Worm (Caenorhabditis elegans) whole organism, late embryonic: ENCODE measurements around the gene srh-119.

Experiments
- C38D4.7 ChIP-seq: fragments of 200-800 bp; sonication (Bioruptor generic); optimal IDR thresholded peaks from 2 replicates; lab custom pipeline; 2018; ENCODE audit warnings: mild to moderate bottlenecking, missing genetic modification characterization, moderate library complexity, missing compliant biosample characterization
- F13H6.1 ChIP-seq: sonication (generic microtip); optimal IDR thresholded peaks from 2 replicates; lab custom pipeline; 2016; ENCODE audit warnings: missing genetic modification characterization, missing compliant biosample characterization
- K09A11.1 ChIP-seq: sonication (generic microtip); optimal IDR thresholded peaks from 2 replicates; lab custom pipeline; 2017; ENCODE audit warnings: antibody characterized with exemption, mild to moderate bottlenecking, missing genetic modification characterization, missing compliant biosample characterization; ENCODE audit not compliant: insufficient read depth
- Y22D7AL.16 ChIP-seq: sonication (generic microtip); optimal IDR thresholded peaks from 2 replicates; lab custom pipeline; 2016; ENCODE audit warnings: missing genetic modification characterization, missing compliant biosample characterization
- ahr-1 ChIP-seq: sonication (generic microtip); optimal IDR thresholded peaks from 2 replicates; lab custom pipeline; 2016; ENCODE audit warnings: missing genetic modification characterization, missing compliant biosample characterization
- ceh-14 ChIP-seq: sonication (generic microtip); optimal IDR thresholded peaks from 2 replicates; lab custom pipeline; 2016; ENCODE audit warnings: missing genotype, missing genetic modification characterization, missing compliant biosample characterization
- ceh-18 ChIP-seq: sonication (generic microtip); optimal IDR thresholded peaks from 2 replicates; lab custom pipeline; 2016; ENCODE audit warnings: missing genetic modification characterization, missing compliant biosample characterization
- ceh-19 ChIP-seq: fragments of 200-800 bp; sonication (Bioruptor generic); optimal IDR thresholded peaks from 2 replicates; lab custom pipeline; 2018; ENCODE audit warnings: mild to moderate bottlenecking, missing genetic modification characterization, missing compliant biosample characterization
- ceh-22 ChIP-seq: sonication (generic microtip); optimal IDR thresholded peaks from 2 replicates; lab custom pipeline; 2017; ENCODE audit warnings: missing biosample characterization, missing genetic modification characterization
- ceh-24 ChIP-seq: sonication (generic microtip); optimal IDR thresholded peaks from 2 replicates; lab custom pipeline; 2016; ENCODE audit warnings: mild to moderate bottlenecking, missing genetic modification characterization, missing compliant biosample characterization
- ceh-45 ChIP-seq: fragments of 200-800 bp; sonication (Bioruptor generic); IDR thresholded peaks from 2 replicates; pipeline ENCODE4 v1.3.6; 2022; ENCODE audit warnings: missing genetic modification reagents, missing genetic modification characterization, missing compliant biosample characterization
- ceh-48 ChIP-seq: sonication (generic microtip); optimal IDR thresholded peaks from 2 replicates; lab custom pipeline; 2016; ENCODE audit warnings: missing genetic modification characterization, inconsistent platforms, missing compliant biosample characterization
- ceh-9 ChIP-seq: sonication (generic microtip); optimal IDR thresholded peaks from 2 replicates; lab custom pipeline; 2016; ENCODE audit warnings: mild to moderate bottlenecking, missing genetic modification characterization, inconsistent platforms, missing compliant biosample characterization
- dmd-4 ChIP-seq: sonication (generic microtip); optimal IDR thresholded peaks from 2 replicates; lab custom pipeline; 2016; ENCODE audit warnings: borderline replicate concordance, missing genetic modification characterization, missing compliant biosample characterization
- dve-1 ChIP-seq: sonication (generic microtip); optimal IDR thresholded peaks from 2 replicates; lab custom pipeline; 2017; ENCODE audit warnings: antibody characterized with exemption, mild to moderate bottlenecking, missing genetic modification characterization, missing compliant biosample characterization
- elt-2 ChIP-seq: sonication (generic microtip); optimal IDR thresholded peaks from 2 replicates; lab custom pipeline; 2016; ENCODE audit warnings: missing genetic modification reagents, missing genetic modification characterization, missing compliant biosample characterization
- elt-4 ChIP-seq: sonication (generic microtip); optimal IDR thresholded peaks from 2 replicates; lab custom pipeline; 2016; ENCODE audit warnings: missing genetic modification characterization, missing compliant biosample characterization
- gmeb-2 ChIP-seq: sonication (generic microtip); optimal IDR thresholded peaks from 2 replicates; lab custom pipeline; 2016; ENCODE audit warnings: missing genetic modification characterization, inconsistent platforms, missing compliant biosample characterization
- hlh-13 ChIP-seq: fragments of 200-800 bp; sonication (Bioruptor generic); optimal IDR thresholded peaks from 2 replicates; lab custom pipeline; 2018; ENCODE audit warnings: mild to moderate bottlenecking, missing genetic modification characterization, missing compliant biosample characterization
- hlh-6 ChIP-seq: sonication (generic microtip); optimal IDR thresholded peaks from 2 replicates; lab custom pipeline; 2016; ENCODE audit warnings: missing genotype, missing genetic modification characterization, missing compliant biosample characterization
- lim-6 ChIP-seq: sonication (generic microtip); optimal IDR thresholded peaks from 2 replicates; lab custom pipeline; 2016; ENCODE audit warnings: missing genetic modification characterization, missing compliant biosample characterization
- lin-11 ChIP-seq: fragments of 200-800 bp; sonication (Bioruptor generic); optimal IDR thresholded peaks from 2 replicates; lab custom pipeline; 2018; ENCODE audit warnings: mild to moderate bottlenecking, missing genetic modification characterization, missing compliant biosample characterization
- madf-2 ChIP-seq: sonication (generic microtip); optimal IDR thresholded peaks from 2 replicates; lab custom pipeline; 2017; ENCODE audit warnings: missing genetic modification characterization, missing compliant biosample characterization
- nfya-1 ChIP-seq: sonication (generic microtip); optimal IDR thresholded peaks from 2 replicates; lab custom pipeline; 2017; ENCODE audit warnings: missing genetic modification characterization, mild to moderate bottlenecking, missing compliant biosample characterization, antibody characterized with exemption, moderate library complexity
- nhr-232 ChIP-seq: sonication (generic microtip); optimal IDR thresholded peaks from 2 replicates; lab custom pipeline; 2016; ENCODE audit warnings: missing genetic modification characterization, missing compliant biosample characterization
- pag-3 ChIP-seq: sonication (generic microtip); optimal IDR thresholded peaks from 2 replicates; lab custom pipeline; 2016; ENCODE audit warnings: missing compliant biosample characterization, missing genetic modification characterization, borderline replicate concordance
- pha-2 ChIP-seq: sonication (generic microtip); optimal IDR thresholded peaks from 2 replicates; lab custom pipeline; 2017; ENCODE audit warnings: mild to moderate bottlenecking, missing genetic modification characterization, missing compliant biosample characterization
- pros-1 ChIP-seq: fragments of 150-350 bp; optimal IDR thresholded peaks from 2 replicates; lab custom pipeline; 2014; ENCODE audit warnings: missing biosample characterization, missing genetic modification reagents, missing genetic modification characterization
- sdc-2 ChIP-seq: sonication (generic microtip); optimal IDR thresholded peaks from 2 replicates; lab custom pipeline; 2016; ENCODE audit warnings: missing genotype, missing genetic modification characterization, missing compliant biosample characterization
- sox-4 ChIP-seq: sonication (generic microtip); optimal IDR thresholded peaks from 2 replicates; lab custom pipeline; 2017; ENCODE audit warnings: mild to moderate bottlenecking, missing genetic modification characterization, inconsistent platforms, missing compliant biosample characterization
- syd-9 ChIP-seq: sonication (generic microtip); optimal IDR thresholded peaks from 2 replicates; lab custom pipeline; 2016; ENCODE audit warnings: mild to moderate bottlenecking, missing genetic modification characterization, moderate library complexity, missing compliant biosample characterization
- tbx-7 ChIP-seq: sonication (generic microtip); optimal IDR thresholded peaks from 2 replicates; lab custom pipeline; 2016; ENCODE audit warnings: missing genotype, missing genetic modification characterization, missing compliant biosample characterization
- ttx-3 ChIP-seq: sonication (generic microtip); optimal IDR thresholded peaks from 2 replicates; lab custom pipeline; 2016; ENCODE audit warnings: missing genetic modification reagents, missing genetic modification characterization, missing compliant biosample characterization
- zip-5 ChIP-seq: sonication (generic microtip); optimal IDR thresholded peaks from 2 replicates; lab custom pipeline; 2016; ENCODE audit warnings: missing genetic modification characterization, missing compliant biosample characterization
- ztf-16 ChIP-seq: sonication (generic microtip); optimal IDR thresholded peaks from 2 replicates; lab custom pipeline; 2017; ENCODE audit warnings: missing genetic modification characterization, missing compliant biosample characterization

srh-119 gene

ce11 chrV:17014050-17014449 is 41.8 kb downstream of the srh-119 start, which contains the start of gene clc-13:
TSS of gene clc-13 (plus strand) at chrV:17014408.
- TF ChIP-seq elt-2 (tag; lab: Kevin White, UChicago): peak; percentile 89
- no peak for TF ChIP-seq zip-5 (tag; lab: Kevin White, UChicago)

- TF ChIP-seq dve-1 (no peak), F13H6.1 (tag; lab: Kevin White, UChicago) (no peak), tbx-7 (no peak), ceh-45 (no peak), ceh-48 (tag; lab: Kevin White, UChicago) (no peak), nhr-232 (tag; lab: Kevin White, UChicago) (no peak), madf-2 (no peak), pag-3 (tag; lab: Kevin White, UChicago) (no peak), ttx-3 (tag; lab: Kevin White, UChicago) (no peak), pros-1 (tag; lab: Kevin White, UChicago) (no peak), nfya-1 (tag; lab: Kevin White, UChicago) (no peak), ceh-22 (tag; lab: Kevin White, UChicago) (no peak), gmeb-2 (tag; lab: Kevin White, UChicago) (no peak), dmd-4 (tag; lab: Kevin White, UChicago) (no peak)
Observed at ce11 chrV:17016787-17017186, 44.6 kb downstream of the srh-119 start, which contains the start of gene srh-97. TSS of gene srh-97 (plus strand) at chrV:17017087.

DNA sequence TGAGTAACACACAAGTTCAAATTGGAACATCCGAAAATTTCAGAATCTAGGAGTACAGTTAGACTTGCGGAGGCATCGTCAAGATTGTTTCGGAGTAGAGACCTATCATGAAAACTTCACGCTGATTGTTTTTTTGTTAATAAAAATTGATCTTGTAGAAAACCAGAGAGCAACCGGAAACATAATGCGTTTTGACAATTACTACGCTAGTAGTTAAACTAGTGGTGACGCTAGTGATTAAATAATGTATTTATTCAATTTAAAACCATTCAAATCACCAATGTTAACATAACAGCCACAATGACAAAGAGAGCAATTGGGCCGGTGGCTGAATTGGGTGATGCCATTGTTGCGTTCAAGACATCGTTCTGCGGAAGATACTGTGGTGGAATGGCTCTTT is 47.5 kb downstream of the srh-119 start, which contains the start of gene F49H6.17:
Gene F49H6.17 (plus strand): TSS at position 301 of the 400 bp plus-strand sequence.
- no peak for TF ChIP-seq Y22D7AL.16 (tag; lab: Kevin White, UChicago)

DNA sequence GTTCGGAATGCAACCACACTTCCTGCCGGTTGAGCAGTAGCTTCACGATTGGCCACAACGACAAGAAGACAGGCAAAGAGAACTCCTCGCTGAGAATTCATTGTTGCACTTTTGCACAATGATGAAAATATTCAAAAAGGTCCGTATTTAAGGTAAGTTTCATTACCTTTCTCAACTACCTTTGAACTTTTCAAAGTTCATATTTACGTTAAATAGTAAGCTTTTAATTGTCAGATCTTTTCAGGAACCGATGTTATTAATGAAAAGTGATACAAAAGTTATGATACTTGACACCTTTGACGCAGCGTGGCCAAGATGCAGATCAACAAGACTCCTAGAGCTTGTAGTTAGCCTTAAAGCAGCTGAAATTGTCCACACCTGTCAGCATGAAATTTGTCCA is 49.1 kb downstream of the srh-119 start, which contains the start of gene F49H6.12:
Gene F49H6.12 (minus strand): TSS at position 101 of the 400 bp plus-strand sequence.
- TF ChIP-seq sox-4 (tag; lab: Kevin White, UChicago) (no peak), dve-1 (no peak), lin-11 (tag; lab: Kevin White, UChicago) (no peak), nhr-232 (tag; lab: Kevin White, UChicago) (no peak), ceh-18 (tag; lab: Kevin White, UChicago) (no peak), ceh-9 (tag; lab: Kevin White, UChicago) (no peak), ceh-24 (tag; lab: Kevin White, UChicago) (no peak), pha-2 (tag; lab: Kevin White, UChicago) (no peak), syd-9 (tag; lab: Kevin White, UChicago) (no peak), hlh-6 (no peak), ttx-3 (tag; lab: Kevin White, UChicago) (no peak), elt-4 (no peak), ceh-19 (GFP tag; lab: Kevin White, UChicago) (no peak), lim-6 (tag; lab: Kevin White, UChicago) (no peak), sdc-2 (tag; lab: Kevin White, UChicago) (no peak), ahr-1 (tag; lab: Kevin White, UChicago) (no peak), pag-3 (tag; lab: Kevin White, UChicago) (no peak), madf-2 (no peak)

DNA sequence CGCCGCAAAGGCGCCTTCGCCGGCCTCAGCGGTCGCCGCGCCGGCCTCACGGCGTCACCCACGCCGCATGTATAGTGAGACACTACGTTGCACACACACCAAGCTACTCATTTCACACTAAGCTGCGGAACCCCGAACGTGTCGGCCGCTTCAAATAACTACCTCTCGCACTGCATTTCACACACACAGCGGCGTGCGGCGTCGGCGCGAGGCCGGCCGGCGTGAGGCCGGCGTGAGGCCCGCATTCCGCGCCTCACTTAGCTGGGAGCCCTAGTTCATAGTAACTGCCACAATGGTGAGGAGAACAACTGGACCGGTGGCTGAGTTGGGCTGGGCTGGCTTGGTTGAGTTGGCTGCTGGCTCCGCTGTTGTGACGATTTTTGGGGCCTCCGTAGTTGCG is 49.9 kb downstream of the srh-119 start:
- peak; percentile 66 for TF ChIP-seq pag-3 (tag; lab: Kevin White, UChicago)

DNA sequence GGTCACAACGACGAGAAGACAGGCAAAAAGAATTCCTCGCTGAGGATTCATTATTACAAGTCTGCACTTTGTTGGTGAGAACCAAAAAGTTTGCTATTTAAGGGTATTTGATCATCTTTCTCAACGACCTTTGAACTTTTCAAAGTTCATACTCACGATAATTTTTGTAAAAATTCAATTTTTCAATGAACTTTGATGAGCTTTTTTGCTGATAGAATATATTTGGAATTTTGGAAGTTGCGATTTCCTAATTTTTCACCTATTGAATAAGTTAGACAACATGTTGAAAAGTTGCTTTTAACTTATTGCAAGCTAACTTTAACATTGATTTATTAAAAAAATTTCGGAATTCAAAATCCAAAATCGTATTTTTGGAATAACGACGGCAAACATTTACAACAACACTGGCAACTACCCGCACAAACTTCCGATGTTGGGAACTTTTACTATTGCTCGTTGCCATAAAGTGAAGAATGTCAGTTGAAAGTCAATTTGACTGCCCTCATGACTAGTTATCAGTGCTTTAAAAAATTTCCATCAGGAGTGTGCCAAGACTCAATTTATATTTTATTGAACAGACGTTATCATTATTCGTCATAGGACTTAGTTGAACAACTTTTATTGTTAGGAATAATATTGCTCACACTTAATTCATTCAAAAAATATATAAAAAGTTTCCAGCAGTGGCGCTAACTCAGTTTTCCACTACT is 50.5 kb downstream of the srh-119 start, which contains the start of the genes F49H6.8 and F49H6.5:
Gene F49H6.8 (minus strand): TSS at position 51 of the 710 bp plus-strand sequence.
Gene F49H6.5 (plus strand): TSS at position 629 of the 710 bp plus-strand sequence.
- TF ChIP-seq ztf-16 (no peak), ceh-14 (tag; lab: Kevin White, UChicago) (no peak), nfya-1 (tag; lab: Kevin White, UChicago) (no peak), C38D4.7 (GFP tag; lab: Kevin White, UChicago) (no peak), lin-11 (tag; lab: Kevin White, UChicago) (no peak), hlh-13 (GFP tag; lab: Kevin White, UChicago) (no peak), K09A11.1 (tag; lab: Kevin White, UChicago) (no peak), ttx-3 (tag; lab: Kevin White, UChicago) (no peak), nhr-232 (tag; lab: Kevin White, UChicago) (no peak)
